Worm (Caenorhabditis elegans) whole organism, L2 larva: Measurements from ENCODE around the gene pfd-1.

Experiments
- C34F6.9 ChIP-seq: fragments of 150-350 bp; optimal IDR thresholded peaks from 2 replicates; lab custom pipeline; 2014; ENCODE audit warnings: missing biosample characterization, missing genetic modification characterization
- R02D3.7 ChIP-seq: fragments of 150-350 bp; optimal IDR thresholded peaks from 2 replicates; lab custom pipeline; 2014; ENCODE audit warnings: missing biosample characterization, missing genetic modification characterization
- alr-1 ChIP-seq: fragments of 150-350 bp; optimal IDR thresholded peaks from 2 replicates; lab custom pipeline; 2014; ENCODE audit warnings: missing biosample characterization, missing genetic modification characterization
- ama-1 ChIP-seq: fragments of 150-350 bp; optimal IDR thresholded peaks from 2 replicates; lab custom pipeline; 2018; ENCODE audit warnings: inconsistent platforms
- blmp-1 ChIP-seq: sonication (generic microtip); optimal IDR thresholded peaks from 2 replicates; lab custom pipeline; 2017; ENCODE audit warnings: missing genetic modification characterization, mild to moderate bottlenecking, missing compliant biosample characterization, antibody characterized with exemption, moderate library complexity; ENCODE audit not compliant: insufficient read depth
- ceh-82 ChIP-seq: fragments of 150-350 bp; optimal IDR thresholded peaks from 2 replicates; lab custom pipeline; 2014; ENCODE audit warnings: missing biosample characterization, missing genetic modification characterization
- crh-2 ChIP-seq: sonication (generic microtip); optimal IDR thresholded peaks from 2 replicates; lab custom pipeline; 2017; ENCODE audit warnings: missing biosample characterization, missing genetic modification characterization
- dmd-4 ChIP-seq: sonication (generic microtip); optimal IDR thresholded peaks from 2 replicates; lab custom pipeline; 2017; ENCODE audit warnings: missing biosample characterization, missing genetic modification characterization
- elt-1 ChIP-seq: fragments of 150-350 bp; optimal IDR thresholded peaks from 2 replicates; lab custom pipeline; 2014; ENCODE audit warnings: missing biosample characterization, missing genetic modification characterization
- fos-1 ChIP-seq: fragments of 150-350 bp; optimal IDR thresholded peaks from 2 replicates; lab custom pipeline; 2014; ENCODE audit warnings: missing biosample characterization, missing genetic modification characterization
- gmeb-1 ChIP-seq: fragments of 150-350 bp; optimal IDR thresholded peaks from 2 replicates; lab custom pipeline; 2014; ENCODE audit warnings: missing biosample characterization, missing genetic modification characterization
- lin-11 ChIP-seq: fragments of 150-350 bp; sonication (generic microtip); optimal IDR thresholded peaks from 2 replicates; lab custom pipeline; 2014; ENCODE audit warnings: missing biosample characterization, missing genetic modification characterization, inconsistent platforms, mixed read lengths
- lin-13 ChIP-seq: fragments of 150-350 bp; optimal IDR thresholded peaks from 2 replicates; lab custom pipeline; 2014; ENCODE audit warnings: missing biosample characterization, missing genetic modification reagents, missing genetic modification characterization
- lin-39 ChIP-seq: fragments of 150-350 bp; optimal IDR thresholded peaks from 2 replicates; lab custom pipeline; 2014; ENCODE audit warnings: missing biosample characterization, missing genetic modification reagents, missing genetic modification characterization
- lsy-2 ChIP-seq, 2 experiments: fragments of 150-350 bp in 1 of 2; sonication (generic microtip) in 1 of 2; optimal IDR thresholded peaks; 2 replicates each; lab custom pipeline; 2014 to 2017; ENCODE audit warnings: missing biosample characterization in 2 of 2, missing genetic modification characterization in 2 of 2
- mdl-1 ChIP-seq, 2 experiments: fragments of 150-350 bp in 1 of 2; sonication (generic microtip) in 1 of 2; optimal IDR thresholded peaks; 2 replicates each; lab custom pipeline; 2017; ENCODE audit warnings: missing biosample characterization in 2 of 2, missing genetic modification characterization in 2 of 2
- nhr-129 ChIP-seq: fragments of 150-350 bp; optimal IDR thresholded peaks from 2 replicates; lab custom pipeline; 2014; ENCODE audit warnings: missing biosample characterization, missing genetic modification characterization
- nhr-21 ChIP-seq: fragments of 150-350 bp; optimal IDR thresholded peaks from 2 replicates; lab custom pipeline; 2014; ENCODE audit warnings: missing biosample characterization, missing genetic modification characterization
- nhr-23 ChIP-seq: fragments of 150-350 bp; optimal IDR thresholded peaks from 2 replicates; lab custom pipeline; 2014; ENCODE audit warnings: missing biosample characterization, missing genetic modification reagents, missing genetic modification characterization
- nhr-25 ChIP-seq: fragments of 150-350 bp; sonication (generic microtip); optimal IDR thresholded peaks from 3 replicates; lab custom pipeline; 2014; ENCODE audit warnings: missing biosample characterization, missing genetic modification characterization
- nhr-6 ChIP-seq: fragments of 150-350 bp; optimal IDR thresholded peaks from 2 replicates; lab custom pipeline; 2014; ENCODE audit warnings: missing biosample characterization, missing genetic modification characterization
- nhr-77 ChIP-seq: fragments of 150-350 bp; optimal IDR thresholded peaks from 2 replicates; lab custom pipeline; 2014; ENCODE audit warnings: missing biosample characterization, missing genetic modification characterization
- peb-1 ChIP-seq: fragments of 150-350 bp; optimal IDR thresholded peaks from 2 replicates; lab custom pipeline; 2014; ENCODE audit warnings: missing biosample characterization, missing genetic modification characterization
- sem-4 ChIP-seq: fragments of 150-350 bp; optimal IDR thresholded peaks from 2 replicates; lab custom pipeline; 2014; ENCODE audit warnings: missing biosample characterization, missing genetic modification reagents, missing genetic modification characterization
- sma-3 ChIP-seq: sonication (generic microtip); optimal IDR thresholded peaks from 2 replicates; lab custom pipeline; 2016; ENCODE audit warnings: missing genetic modification reagents, missing genetic modification characterization, missing compliant biosample characterization
- snpc-4 ChIP-seq: fragments of 150-350 bp; optimal IDR thresholded peaks from 2 replicates; lab custom pipeline; 2014; ENCODE audit warnings: missing biosample characterization, missing genetic modification characterization
- unc-39 ChIP-seq: fragments of 150-350 bp; optimal IDR thresholded peaks from 2 replicates; lab custom pipeline; 2014; ENCODE audit warnings: missing biosample characterization, missing genetic modification characterization
- unc-55 ChIP-seq: fragments of 150-350 bp; sonication (generic microtip); optimal IDR thresholded peaks from 3 replicates; lab custom pipeline; 2014; ENCODE audit warnings: missing biosample characterization, missing genetic modification reagents, missing genetic modification characterization
- unc-62 ChIP-seq: fragments of 150-350 bp; optimal IDR thresholded peaks from 2 replicates; lab custom pipeline; 2014; ENCODE audit warnings: missing biosample characterization, missing genetic modification reagents, missing genetic modification characterization

The pfd-1 gene

ce11 chrIV:11126004-11126027 lies 24.1 kb upstream of the pfd-1 start, which contains the start of gene swsn-4:
Gene swsn-4 (plus strand): TSS chrIV:11126024.
- no peak for TF ChIP-seq nhr-6

ce11 chrIV:11126028-11126427 lies 23.9 kb upstream of the pfd-1 start:
- no peak for TF ChIP-seq nhr-6
- TF ChIP-seq nhr-23 (tag; lab: Kevin White, UChicago), result no peak
- TF ChIP-seq peb-1 (tag; lab: Kevin White, UChicago), result no peak
- TF ChIP-seq lin-13, result no peak
- no peak for TF ChIP-seq unc-62
- no peak for TF ChIP-seq sem-4
- TF ChIP-seq snpc-4 (tag; lab: Kevin White, UChicago), result no peak
- no peak for TF ChIP-seq nhr-21
- TF ChIP-seq nhr-129 (tag; lab: Kevin White, UChicago), result no peak
- TF ChIP-seq lin-39 (tag; lab: Kevin White, UChicago), result no peak
- TF ChIP-seq sma-3 (GFP tag; lab: Kevin White, UChicago), result no peak
- no peak for TF ChIP-seq ama-1 (lab: Kevin White, UChicago)
- no peak for TF ChIP-seq unc-39 (tag; lab: Kevin White, UChicago)
- TF ChIP-seq, all 48 proteins: peak for 0

ce11 chrIV:11130774-11131173 lies 19.1 kb upstream of the pfd-1 start:
- peak in 1 of 2 experiments; percentile 16 for TF ChIP-seq lsy-2 (tag; optimal IDR thresholded peaks at IDR 0.05; lab: Kevin White, UChicago)
- peak; percentile 9 for TF ChIP-seq nhr-129 (tag; lab: Kevin White, UChicago)
- no peak for TF ChIP-seq alr-1 (tag; lab: Kevin White, UChicago)
- TF ChIP-seq fos-1 (tag; lab: Kevin White, UChicago), result peak; percentile 8
- TF ChIP-seq unc-55 (GFP tag; lab: Kevin White, UChicago), result peak; percentile 51

- no peak for TF ChIP-seq elt-1 (tag; lab: Kevin White, UChicago)
- TF ChIP-seq nhr-6, result no peak
- TF ChIP-seq C34F6.9 (tag; lab: Kevin White, UChicago), result no peak
- TF ChIP-seq sma-3 (GFP tag; lab: Kevin White, UChicago), result no peak
- no peak for TF ChIP-seq lin-11
- no peak for TF ChIP-seq unc-55 (GFP tag; lab: Kevin White, UChicago)
- TF ChIP-seq peb-1 (tag; lab: Kevin White, UChicago), result no peak
- no peak for TF ChIP-seq blmp-1 (tag; lab: Kevin White, UChicago)
Observed at ce11 chrIV:11131268-11131667, 18.6 kb upstream of the pfd-1 start, which contains the start of gene ard-1. Gene ard-1 (plus strand): TSS chrIV:11131279.

- TF ChIP-seq nhr-129 (tag; lab: Kevin White, UChicago) (no peak), unc-55 (GFP tag; lab: Kevin White, UChicago) (peak; percentile 78), sem-4 (no peak), lsy-2 (tag; optimal IDR thresholded peaks at IDR 0.05; lab: Kevin White, UChicago) (peak; percentile 14 to 80), peb-1 (tag; lab: Kevin White, UChicago) (no peak), lin-13 (peak; percentile 29), blmp-1 (tag; lab: Kevin White, UChicago) (no peak), C34F6.9 (tag; lab: Kevin White, UChicago) (peak; percentile 79), gmeb-1 (tag; lab: Kevin White, UChicago) (peak; percentile 92), crh-2 (tag; lab: Kevin White, UChicago) (peak; percentile 6), elt-1 (tag; lab: Kevin White, UChicago) (no peak), nhr-25 (tag; lab: Kevin White, UChicago) (peak; percentile 5), mdl-1 (tag; optimal IDR thresholded peaks at IDR 0.05; lab: Kevin White, UChicago) (no peak), fos-1 (tag; lab: Kevin White, UChicago) (no peak), R02D3.7 (no peak)
Observed at ce11 chrIV:11142314-11143227, 7.3 kb upstream of the pfd-1 start, which contains the start of gene skih-2. Gene skih-2 (minus strand): TSS chrIV:11142364.

ce11 chrIV:11143228-11143444 lies 6.8 kb upstream of the pfd-1 start, which contains the start of gene F01G4.4:
Gene F01G4.4 (plus strand): TSS chrIV:11143345.
- TF ChIP-seq peb-1 (tag; lab: Kevin White, UChicago) (no peak), alr-1 (tag; lab: Kevin White, UChicago) (no peak), R02D3.7 (no peak), sem-4 (no peak), fos-1 (tag; lab: Kevin White, UChicago) (no peak), ceh-82 (tag; lab: Kevin White, UChicago) (no peak), sma-3 (GFP tag; lab: Kevin White, UChicago) (no peak), dmd-4 (tag; lab: Kevin White, UChicago) (no peak), nhr-77 (no peak)
